Worm (Caenorhabditis elegans): Measurements from ENCODE around the gene agxt-1.

DNA sequence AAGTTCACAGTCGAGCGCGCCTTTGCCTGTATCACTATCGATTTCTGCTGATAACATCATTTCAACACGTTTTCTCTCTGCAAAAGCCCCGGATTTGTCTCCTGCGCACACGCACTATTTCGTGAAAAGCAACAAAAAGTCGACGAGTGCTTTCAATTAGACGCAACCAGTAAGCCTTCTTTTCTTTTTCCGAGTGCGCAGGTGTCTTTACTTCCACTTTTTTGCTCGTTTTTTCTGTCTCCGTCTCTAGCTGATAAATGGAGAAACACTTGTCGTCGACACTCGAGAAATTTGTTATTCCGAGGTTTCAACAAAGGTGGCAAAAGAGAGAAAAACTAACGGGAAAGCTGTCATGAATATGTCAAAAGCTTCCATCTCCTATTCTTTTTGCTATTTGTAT is 46.2 kb downstream of the agxt-1 start:
- TF ChIP-seq pes-1 (GFP tag; IDR thresholded peaks at IDR 0.05) (no peak), sea-1 (GFP tag; conservative IDR thresholded peaks at IDR 0.05) (no peak)

Measured in whole organism, early embryonic.